ENCODE assay signal across 1 fruit fly cellular context in genomic region chrX:2140487-2140886, dm6.
A peak's percentile ranks its signal among the peaks of the same experiment; 100 is the strongest.
TF ChIP-seq lines count a peak whose summit lies in the region.

No protein-coding gene starts in this region.

TF ChIP-seq in whole organism, embryonic, 481 proteins besides CTCF, POLR2A, EP300 and RAD21 (continued from another document):
- peak; percentile 75; the same call in 1 of the 2 replicates for TF ChIP-seq seq (GFP tag; IDR thresholded peaks at IDR 0.05; lab: Robert Waterston, UW)
- peak; percentile 7 for TF ChIP-seq CG8388 (GFP tag; optimal IDR thresholded peaks at IDR 0.05; lab: Kevin White, UChicago)
- TF ChIP-seq ab (GFP tag; optimal IDR thresholded peaks at IDR 0.05; lab: Kevin White, UChicago) = no peak
- no peak for TF ChIP-seq so (GFP tag; IDR thresholded peaks at IDR 0.05; lab: Robert Waterston, UW)
- TF ChIP-seq Mes4 (GFP tag; optimal IDR thresholded peaks at IDR 0.05; lab: Kevin White, UChicago) = no peak
- no peak for TF ChIP-seq Atf3 (GFP tag; optimal IDR thresholded peaks at IDR 0.05; lab: Kevin White, UChicago)
- no peak for TF ChIP-seq gfzf (GFP tag; optimal IDR thresholded peaks at IDR 0.05; lab: Kevin White, UChicago)
- TF ChIP-seq CG10274 (GFP tag; optimal IDR thresholded peaks at IDR 0.05; lab: Kevin White, UChicago) = no peak
- 0 out of 2 replicates have a peak, but pooled peaks have one; percentile 6 for TF ChIP-seq CG17328 (GFP tag; IDR thresholded peaks at IDR 0.05; lab: Robert Waterston, UW)
- TF ChIP-seq sisA (GFP tag; IDR thresholded peaks at IDR 0.05; lab: Robert Waterston, UW) = no peak
- no peak for TF ChIP-seq nau (GFP tag; optimal IDR thresholded peaks at IDR 0.05; lab: Kevin White, UChicago)
- TF ChIP-seq HLH4C (GFP tag; IDR thresholded peaks at IDR 0.05; lab: Robert Waterston, UW; ENCODE audit: partially characterized antibody) = no peak
- TF ChIP-seq Dfd (GFP tag; optimal IDR thresholded peaks at IDR 0.05; lab: Kevin White, UChicago) = no peak
- TF ChIP-seq CG4617 (GFP tag; optimal IDR thresholded peaks at IDR 0.05; lab: Kevin White, UChicago; ENCODE audit: borderline replicate concordance) = no peak
- TF ChIP-seq CG9727 (GFP tag; optimal IDR thresholded peaks at IDR 0.05; lab: Kevin White, UChicago) = no peak
- no peak for TF ChIP-seq sima (GFP tag; optimal IDR thresholded peaks at IDR 0.05; lab: Kevin White, UChicago)
- TF ChIP-seq al (GFP tag; IDR thresholded peaks at IDR 0.05; lab: Robert Waterston, UW) = no peak
- TF ChIP-seq CG1602 (GFP tag; optimal IDR thresholded peaks at IDR 0.05; lab: Kevin White, UChicago) = no peak
- TF ChIP-seq CG4730 (GFP tag; IDR thresholded peaks at IDR 0.05; lab: Robert Waterston, UW) = no peak
- TF ChIP-seq slbo (GFP tag; IDR thresholded peaks at IDR 0.05; lab: Robert Waterston, UW) = no peak
- TF ChIP-seq Asciz (GFP tag; optimal IDR thresholded peaks at IDR 0.05; lab: Kevin White, UChicago) = no peak
- peak; percentile 19 for TF ChIP-seq Deaf1 (tag; optimal IDR thresholded peaks at IDR 0.05; lab: Kevin White, UChicago)
- TF ChIP-seq wdn (GFP tag; IDR thresholded peaks at IDR 0.05; lab: Robert Waterston, UW) = no peak
- no peak for TF ChIP-seq Dbx (GFP tag; IDR thresholded peaks at IDR 0.05; lab: Robert Waterston, UW)
- TF ChIP-seq luna (GFP tag; optimal IDR thresholded peaks at IDR 0.05; lab: Kevin White, UChicago) = no peak
- TF ChIP-seq CG7745 (tag; optimal IDR thresholded peaks at IDR 0.05; lab: Kevin White, UChicago) = no peak
- no peak for TF ChIP-seq pum (GFP tag; optimal IDR thresholded peaks at IDR 0.05; lab: Kevin White, UChicago)
- no peak for TF ChIP-seq Bdp1 (GFP tag; optimal IDR thresholded peaks at IDR 0.05; lab: Kevin White, UChicago)
- no peak for TF ChIP-seq CrebB (tag; optimal IDR thresholded peaks at IDR 0.05; lab: Kevin White, UChicago)
- TF ChIP-seq grn (GFP tag; optimal IDR thresholded peaks at IDR 0.05; lab: Kevin White, UChicago) = no peak
- TF ChIP-seq CG12236 (GFP tag; optimal IDR thresholded peaks at IDR 0.05; lab: Kevin White, UChicago) = no peak
- TF ChIP-seq NfI (GFP tag; optimal IDR thresholded peaks at IDR 0.05; lab: Kevin White, UChicago) = peak; percentile 30
- TF ChIP-seq Optix (GFP tag; IDR thresholded peaks at IDR 0.05; lab: Robert Waterston, UW) = no peak
- no peak for TF ChIP-seq pita (GFP tag; optimal IDR thresholded peaks at IDR 0.05; lab: Kevin White, UChicago)
- TF ChIP-seq CG34224 (GFP tag; IDR thresholded peaks at IDR 0.05; lab: Robert Waterston, UW; ENCODE audit: partially characterized antibody) = no peak
- TF ChIP-seq oc (tag; optimal IDR thresholded peaks at IDR 0.05; lab: Kevin White, UChicago) = no peak
- TF ChIP-seq CG15601 (tag; optimal IDR thresholded peaks at IDR 0.05; lab: Kevin White, UChicago) = no peak
- no peak for TF ChIP-seq CG8281 (tag; optimal IDR thresholded peaks at IDR 0.05; lab: Kevin White, UChicago)
- no peak for TF ChIP-seq CG2116 (GFP tag; optimal IDR thresholded peaks at IDR 0.05; lab: Kevin White, UChicago)
- TF ChIP-seq insv (GFP tag; optimal IDR thresholded peaks at IDR 0.05; lab: Kevin White, UChicago) = no peak
- TF ChIP-seq E2f1 (GFP tag; IDR thresholded peaks at IDR 0.05; lab: Robert Waterston, UW) = no peak
- TF ChIP-seq B-H1 (GFP tag; IDR thresholded peaks at IDR 0.05; lab: Robert Waterston, UW) = no peak
- TF ChIP-seq ap (GFP tag; IDR thresholded peaks at IDR 0.05; lab: Robert Waterston, UW) = no peak
- TF ChIP-seq D19B (GFP tag; optimal IDR thresholded peaks at IDR 0.05; lab: Kevin White, UChicago) = no peak
- no peak for TF ChIP-seq Trl (optimal IDR thresholded peaks at IDR 0.05; lab: Kevin White, UChicago)
- no peak for TF ChIP-seq Trl (GFP tag; optimal IDR thresholded peaks at IDR 0.05; lab: Kevin White, UChicago)
- no peak for TF ChIP-seq ewg (GFP tag; optimal IDR thresholded peaks at IDR 0.05; lab: Kevin White, UChicago)
- TF ChIP-seq Awh (GFP tag; IDR thresholded peaks at IDR 0.05; lab: Robert Waterston, UW) = no peak
- peak; percentile 68 for TF ChIP-seq Nf-YA (GFP tag; IDR thresholded peaks at IDR 0.05; lab: Robert Waterston, UW)
- TF ChIP-seq mirr (GFP tag; optimal IDR thresholded peaks at IDR 0.05; lab: Kevin White, UChicago) = peak; percentile 46
- TF ChIP-seq grau (tag; optimal IDR thresholded peaks at IDR 0.05; lab: Kevin White, UChicago) = no peak
- TF ChIP-seq CG31224 (GFP tag; IDR thresholded peaks at IDR 0.05; lab: Robert Waterston, UW) = no peak
- no peak for TF ChIP-seq usp (GFP tag; optimal IDR thresholded peaks at IDR 0.05; lab: Kevin White, UChicago)
- no peak for TF ChIP-seq CG17568 (GFP tag; optimal IDR thresholded peaks at IDR 0.05; lab: Kevin White, UChicago)
- no peak for TF ChIP-seq CG6765 (GFP tag; optimal IDR thresholded peaks at IDR 0.05; lab: Kevin White, UChicago)
- 0 out of 3 replicates have a peak, but pooled peaks have one; percentile 29 for TF ChIP-seq Opbp (GFP tag; IDR thresholded peaks at IDR 0.05; lab: Robert Waterston, UW; ENCODE audit: partially characterized antibody)
- TF ChIP-seq jigr1 (GFP tag; IDR thresholded peaks at IDR 0.05; lab: Robert Waterston, UW) = no peak
- TF ChIP-seq hkb (optimal IDR thresholded peaks at IDR 0.05; lab: Kevin White, UChicago) = no peak
- no peak for TF ChIP-seq hkb (GFP tag; IDR thresholded peaks at IDR 0.05; lab: Robert Waterston, UW)
- no peak for TF ChIP-seq CG15479 (GFP tag; optimal IDR thresholded peaks at IDR 0.05; lab: Kevin White, UChicago)
- TF ChIP-seq Ssrp (tag; optimal IDR thresholded peaks at IDR 0.05; lab: Kevin White, UChicago) = no peak
- no peak for TF ChIP-seq CG5953 (GFP tag; IDR thresholded peaks at IDR 0.05; lab: Robert Waterston, UW)
- peak; percentile 21 for TF ChIP-seq CoRest (tag; optimal IDR thresholded peaks at IDR 0.05; lab: Kevin White, UChicago)
- TF ChIP-seq Ets65A (GFP tag; lab: Kevin White, UChicago) = no peak
- TF ChIP-seq zen (tag; optimal IDR thresholded peaks at IDR 0.05; lab: Kevin White, UChicago) = peak; percentile 10
- TF ChIP-seq Usf (GFP tag; optimal IDR thresholded peaks at IDR 0.05; lab: Kevin White, UChicago) = no peak
- TF ChIP-seq CG3065 (GFP tag; optimal IDR thresholded peaks at IDR 0.05; lab: Kevin White, UChicago) = no peak
- no peak for TF ChIP-seq CG7271 (tag; optimal IDR thresholded peaks at IDR 0.05; lab: Kevin White, UChicago)
- TF ChIP-seq CG1647 (GFP tag; optimal IDR thresholded peaks at IDR 0.05; lab: Kevin White, UChicago) = no peak
- no peak for TF ChIP-seq sens (GFP tag; lab: Kevin White, UChicago)
- peak; percentile 29; the same call in 1 of the 2 replicates for TF ChIP-seq CG32767 (GFP tag; IDR thresholded peaks at IDR 0.05; lab: Robert Waterston, UW)
- TF ChIP-seq Hmr (GFP tag; optimal IDR thresholded peaks at IDR 0.05; lab: Kevin White, UChicago) = no peak
- TF ChIP-seq dpn (GFP tag; optimal IDR thresholded peaks at IDR 0.05; lab: Kevin White, UChicago) = no peak
- TF ChIP-seq CG4282 (GFP tag; optimal IDR thresholded peaks at IDR 0.05; lab: Kevin White, UChicago) = no peak
- no peak for TF ChIP-seq lola (GFP tag; optimal IDR thresholded peaks at IDR 0.05; lab: Kevin White, UChicago)
- peak; percentile 26 for TF ChIP-seq CG10543 (GFP tag; optimal IDR thresholded peaks at IDR 0.05; lab: Kevin White, UChicago)
- no peak for TF ChIP-seq CG17829 (tag; optimal IDR thresholded peaks at IDR 0.05; lab: Kevin White, UChicago)
- TF ChIP-seq tap (tag; optimal IDR thresholded peaks at IDR 0.05; lab: Kevin White, UChicago) = no peak
- TF ChIP-seq lbe (GFP tag; optimal IDR thresholded peaks at IDR 0.05; lab: Kevin White, UChicago) = no peak
- TF ChIP-seq CG9876 (GFP tag; optimal IDR thresholded peaks at IDR 0.05; lab: Kevin White, UChicago) = no peak
- TF ChIP-seq CG13624 (GFP tag; optimal IDR thresholded peaks at IDR 0.05; lab: Kevin White, UChicago) = no peak
- no peak for TF ChIP-seq crc (GFP tag; optimal IDR thresholded peaks at IDR 0.05; lab: Kevin White, UChicago)
- no peak for TF ChIP-seq Hr51 (GFP tag; optimal IDR thresholded peaks at IDR 0.05; lab: Kevin White, UChicago)
- no peak for TF ChIP-seq CG12155 (GFP tag; optimal IDR thresholded peaks at IDR 0.05; lab: Kevin White, UChicago)
- no peak for TF ChIP-seq CG7786 (GFP tag; optimal IDR thresholded peaks at IDR 0.05; lab: Kevin White, UChicago)
- TF ChIP-seq CG1024 (GFP tag; IDR thresholded peaks at IDR 0.05; lab: Robert Waterston, UW) = no peak
- no peak for TF ChIP-seq HLHmδ (GFP tag; optimal IDR thresholded peaks at IDR 0.05; lab: Kevin White, UChicago)
- TF ChIP-seq Jarid2 (GFP tag; optimal IDR thresholded peaks at IDR 0.05; lab: Kevin White, UChicago) = peak; percentile 54
- TF ChIP-seq CG3995 (GFP tag; optimal IDR thresholded peaks at IDR 0.05; lab: Kevin White, UChicago) = no peak
- TF ChIP-seq Nf-YB (GFP tag; optimal IDR thresholded peaks at IDR 0.05; lab: Kevin White, UChicago) = peak; percentile 98
- TF ChIP-seq Max (GFP tag; optimal IDR thresholded peaks at IDR 0.05; lab: Kevin White, UChicago) = no peak
- peak; percentile 79 for TF ChIP-seq Ets97D (GFP tag; optimal IDR thresholded peaks at IDR 0.05; lab: Kevin White, UChicago)
- no peak for TF ChIP-seq onecut (GFP tag; IDR thresholded peaks at IDR 0.05; lab: Robert Waterston, UW)
